Fruit fly (Drosophila melanogaster): ENCODE results near the gene CG14829.

The CG14829 gene

DNA sequence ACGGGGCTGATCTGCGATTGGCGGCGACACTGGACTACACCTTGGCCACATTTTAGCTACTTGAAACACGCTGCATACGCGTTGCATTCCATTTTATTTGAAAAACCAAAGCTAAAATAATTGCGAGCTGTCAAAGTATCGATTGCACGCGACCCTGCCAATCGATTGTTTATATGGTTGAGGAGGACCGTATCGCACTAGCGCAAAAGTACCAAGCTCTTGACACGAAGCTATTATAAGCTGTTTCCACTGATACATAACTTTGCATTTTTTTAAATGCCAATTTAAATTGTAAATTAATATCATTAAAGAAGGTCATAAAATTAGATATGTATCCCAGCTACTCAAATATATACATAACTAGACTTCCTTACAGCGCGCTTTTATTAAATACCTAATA, 11.2 kb upstream of the CG14829 start, which contains the start of gene Cdc27 (continued):
- TF ChIP-seq CG10959 (GFP tag; IDR thresholded peaks at IDR 0.05) (no peak), CG5245 (GFP tag; optimal IDR thresholded peaks at IDR 0.05) (no peak), Kr (GFP tag; optimal IDR thresholded peaks at IDR 0.05) (no peak), unc-4 (GFP tag; IDR thresholded peaks at IDR 0.05; ENCODE audit: partially characterized antibody) (peak; percentile 85), mirr (GFP tag; optimal IDR thresholded peaks at IDR 0.05) (no peak), CG30020 (tag; optimal IDR thresholded peaks at IDR 0.05) (peak; percentile 94), ro (GFP tag; IDR thresholded peaks at IDR 0.05) (no peak), Sin3A (optimal IDR thresholded peaks at IDR 0.05) (peak; percentile 58), fd64A (GFP tag; optimal IDR thresholded peaks at IDR 0.05) (no peak), slou (GFP tag; optimal IDR thresholded peaks at IDR 0.05) (peak; percentile 2), hb (GFP tag; IDR thresholded peaks at IDR 0.05; ENCODE audit: partially characterized antibody) (peak; percentile 61; the same call in 2 of the 3 replicates), CG11093 (GFP tag; IDR thresholded peaks at IDR 0.05) (no peak), mam (GFP tag; optimal IDR thresholded peaks at IDR 0.05) (peak; percentile 61), CG16815 (GFP tag; optimal IDR thresholded peaks at IDR 0.05) (no peak), Dbx (GFP tag; IDR thresholded peaks at IDR 0.05) (peak; percentile 47; the same call in 2 of the 3 replicates), CG34422 (GFP tag; IDR thresholded peaks at IDR 0.05) (0 out of 3 replicates have a peak, but pooled peaks have one; percentile 37), lbe (GFP tag; optimal IDR thresholded peaks at IDR 0.05) (no peak), kay (GFP tag; optimal IDR thresholded peaks at IDR 0.05) (peak; percentile 9), repo (GFP tag; optimal IDR thresholded peaks at IDR 0.05) (no peak), D19B (GFP tag; optimal IDR thresholded peaks at IDR 0.05) (no peak), CG15696 (tag; optimal IDR thresholded peaks at IDR 0.05) (no peak), CG13287 (GFP tag; IDR thresholded peaks at IDR 0.05; ENCODE audit: partially characterized antibody) (peak; percentile 83), CG7786 (GFP tag; optimal IDR thresholded peaks at IDR 0.05) (peak; percentile 22), klu (GFP tag; IDR thresholded peaks at IDR 0.05) (no peak), CG18262 (tag; optimal IDR thresholded peaks at IDR 0.05) (peak; percentile 34), Oaz (GFP tag; IDR thresholded peaks at IDR 0.05) (no peak), CG3163 (GFP tag; optimal IDR thresholded peaks at IDR 0.05) (no peak), br (optimal IDR thresholded peaks at IDR 0.05) (no peak), zen2 (GFP tag; IDR thresholded peaks at IDR 0.05; ENCODE audit: partially characterized antibody) (peak; percentile 61; the same call in 1 of the 3 replicates), otp (GFP tag; IDR thresholded peaks at IDR 0.05) (no peak), CG3995 (GFP tag; optimal IDR thresholded peaks at IDR 0.05) (no peak), cad (GFP tag; optimal IDR thresholded peaks at IDR 0.05) (no peak), CG6654 (GFP tag; optimal IDR thresholded peaks at IDR 0.05) (no peak), CG10267 (tag; optimal IDR thresholded peaks at IDR 0.05) (peak; percentile 53), CG14710 (tag; optimal IDR thresholded peaks at IDR 0.05) (peak; percentile 50), sens (GFP tag) (peak; percentile 93), CG15601 (tag; optimal IDR thresholded peaks at IDR 0.05) (peak; percentile 25), CG18011 (GFP tag; optimal IDR thresholded peaks at IDR 0.05) (peak; percentile 68), bsh (GFP tag; optimal IDR thresholded peaks at IDR 0.05) (peak in 1 of 2 experiments; percentile 36), Hey (tag; optimal IDR thresholded peaks at IDR 0.05) (no peak), nerfin-2 (GFP tag; IDR thresholded peaks at IDR 0.05; ENCODE audit: partially characterized antibody) (peak; percentile 49; the same call in 1 of the 2 replicates), crc (GFP tag; optimal IDR thresholded peaks at IDR 0.05) (no peak), CG4282 (GFP tag; optimal IDR thresholded peaks at IDR 0.05) (no peak), danr (GFP tag; IDR thresholded peaks at IDR 0.05) (no peak), Mrtf (GFP tag; IDR thresholded peaks at IDR 0.05) (no peak), CG11696 (GFP tag; IDR thresholded peaks at IDR 0.05) (no peak), CG1233 (GFP tag; optimal IDR thresholded peaks at IDR 0.05) (no peak), CG3407 (GFP tag; optimal IDR thresholded peaks at IDR 0.05) (no peak), btn (GFP tag; optimal IDR thresholded peaks at IDR 0.05) (no peak), exex (tag; optimal IDR thresholded peaks at IDR 0.05) (no peak), Dad (GFP tag; optimal IDR thresholded peaks at IDR 0.05) (peak; percentile 24), Doc3 (GFP tag; IDR thresholded peaks at IDR 0.05; ENCODE audit: partially characterized antibody) (peak; percentile 63; the same call in 2 of the 3 replicates)
